Worm (Caenorhabditis elegans) whole organism, L4 larva: ENCODE data around the gene rin-1.
A peak's percentile ranks its signal among the peaks of the same experiment; 100 is the strongest.

Source experiments
- F37D6.2 ChIP-seq: sonication (generic microtip); optimal IDR thresholded peaks from 2 replicates; lab custom pipeline; 2016; ENCODE audit warnings: mild to moderate bottlenecking, missing genetic modification characterization, missing compliant biosample characterization
- R02D3.7 ChIP-seq: fragments of 150-350 bp; sonication (generic microtip); optimal IDR thresholded peaks from 3 replicates; lab custom pipeline; 2014; ENCODE audit warnings: missing biosample characterization, missing genetic modification characterization
- Y105C5A.15 ChIP-seq: fragments of 200-800 bp; sonication (Bioruptor generic); IDR thresholded peaks from 2 replicates; pipeline ENCODE4 v1.3.6; 2022; ENCODE audit warnings: missing genetic modification characterization, missing compliant biosample characterization
- Y48G9A.11 ChIP-seq: fragments of 200-800 bp; sonication (Bioruptor generic); IDR thresholded peaks from 2 replicates; pipeline ENCODE4 v1.3.6; 2022; ENCODE audit warnings: missing genetic modification reagents, missing genetic modification characterization, missing compliant biosample characterization
- ZK546.5 ChIP-seq, 2 experiments: sonication (generic microtip); optimal IDR thresholded peaks; 2 replicates each; lab custom pipeline; 2017; ENCODE audit warnings: missing biosample characterization in 2 of 2, missing genetic modification characterization in 2 of 2
- aha-1 ChIP-seq: fragments of 150-350 bp; peaks from one replicate; lab custom pipeline; 2014; ENCODE audit warnings: missing biosample characterization, missing genetic modification characterization
- aly-2 ChIP-seq: sonication (generic microtip); optimal IDR thresholded peaks from 2 replicates; lab custom pipeline; 2018; ENCODE audit warnings: missing biosample characterization, missing genetic modification characterization
- ama-1 ChIP-seq: fragments of 150-350 bp; optimal IDR thresholded peaks from 2 replicates; lab custom pipeline; 2014; ENCODE audit warnings: inconsistent platforms, mixed read lengths
- ceh-32 ChIP-seq: sonication (generic microtip); optimal IDR thresholded peaks from 2 replicates; lab custom pipeline; 2016; ENCODE audit warnings: mild to moderate bottlenecking, missing genetic modification characterization, missing compliant biosample characterization; ENCODE audit not compliant: poor library complexity
- ceh-44 ChIP-seq: fragments of 200-800 bp; sonication (Bioruptor generic); IDR thresholded peaks from 2 replicates; pipeline ENCODE4 v1.3.6; 2022; ENCODE audit warnings: missing genetic modification reagents, missing genetic modification characterization, missing compliant biosample characterization
- ceh-82 ChIP-seq: sonication (generic microtip); optimal IDR thresholded peaks from 2 replicates; lab custom pipeline; 2017; ENCODE audit warnings: missing biosample characterization, missing genetic modification characterization
- ces-1 ChIP-seq: fragments of 150-350 bp; sonication (generic microtip); optimal IDR thresholded peaks from 4 replicates; lab custom pipeline; 2014; ENCODE audit warnings: missing biosample characterization, missing genetic modification reagents, missing genetic modification characterization
- cey-2 ChIP-seq: sonication (generic microtip); optimal IDR thresholded peaks from 3 replicates; lab custom pipeline; 2017; ENCODE audit warnings: missing genetic modification characterization, mild to moderate bottlenecking, missing compliant biosample characterization, antibody characterized with exemption, borderline replicate concordance; ENCODE audit not compliant: insufficient read depth
- ctbp-1 ChIP-seq: fragments of 200-800 bp; sonication (Bioruptor generic); IDR thresholded peaks from 2 replicates; pipeline ENCODE4 v1.3.6; 2022; ENCODE audit warnings: missing genetic modification reagents, missing genetic modification characterization, missing compliant biosample characterization
- daf-19 ChIP-seq: fragments of 200-800 bp; sonication (Bioruptor generic); conservative IDR thresholded peaks from 2 replicates; pipeline ENCODE4 v1.3.6; 2022; ENCODE audit warnings: missing genetic modification characterization, missing compliant biosample characterization
- dmd-6 ChIP-seq: fragments of 200-800 bp; sonication (Bioruptor generic); IDR thresholded peaks from 2 replicates; pipeline ENCODE4 v1.3.6; 2022; ENCODE audit warnings: missing genetic modification reagents, missing genetic modification characterization, missing compliant biosample characterization
- dmd-9 ChIP-seq: fragments of 200-800 bp; sonication (Bioruptor generic); IDR thresholded peaks from 2 replicates; pipeline ENCODE4 v1.3.6; 2022; ENCODE audit warnings: missing genetic modification reagents, missing genetic modification characterization, missing compliant biosample characterization
- dpl-1 ChIP-seq: fragments of 150-350 bp; optimal IDR thresholded peaks from 2 replicates; lab custom pipeline; 2014; ENCODE audit warnings: missing biosample characterization, missing genetic modification reagents, missing genetic modification characterization
- egl-43 ChIP-seq: fragments of 200-800 bp; sonication (Bioruptor generic); IDR thresholded peaks from 2 replicates; pipeline ENCODE4 v1.3.6; 2022; ENCODE audit warnings: missing genetic modification reagents, missing genetic modification characterization, missing compliant biosample characterization
- fos-1 ChIP-seq: fragments of 150-350 bp; optimal IDR thresholded peaks from 2 replicates; lab custom pipeline; 2014; ENCODE audit warnings: missing biosample characterization, missing genetic modification characterization
- hlh-11 ChIP-seq: fragments of 200-800 bp; sonication (Bioruptor generic); optimal IDR thresholded peaks from 2 replicates; lab custom pipeline; 2018; ENCODE audit warnings: mild to moderate bottlenecking, missing genetic modification characterization, missing compliant biosample characterization
- hlh-30 ChIP-seq: sonication (generic microtip); optimal IDR thresholded peaks from 2 replicates; lab custom pipeline; 2017; ENCODE audit warnings: antibody characterized with exemption, mild to moderate bottlenecking, missing genetic modification characterization, missing compliant biosample characterization; ENCODE audit not compliant: insufficient read depth
- hmg-1.1 ChIP-seq: fragments of 200-800 bp; sonication (Bioruptor generic); IDR thresholded peaks from 2 replicates; pipeline ENCODE4 v1.3.6; 2022; ENCODE audit warnings: missing genetic modification reagents, missing genetic modification characterization, missing compliant biosample characterization
- jun-1 ChIP-seq: fragments of 150-350 bp; optimal IDR thresholded peaks from 2 replicates; lab custom pipeline; 2014; ENCODE audit warnings: missing biosample characterization, missing genetic modification reagents, missing genetic modification characterization
- lim-7 ChIP-seq: fragments of 200-800 bp; sonication (Bioruptor generic); IDR thresholded peaks from 2 replicates; pipeline ENCODE4 v1.3.6; 2022; ENCODE audit warnings: missing genetic modification characterization, missing compliant biosample characterization
- lin-39 ChIP-seq: fragments of 150-350 bp; optimal IDR thresholded peaks from 2 replicates; lab custom pipeline; 2014; ENCODE audit warnings: missing biosample characterization, missing genetic modification reagents, missing genetic modification characterization
- lir-3 ChIP-seq: sonication (generic microtip); optimal IDR thresholded peaks from 2 replicates; lab custom pipeline; 2016; ENCODE audit warnings: mild to moderate bottlenecking, missing genetic modification characterization, missing compliant biosample characterization
- lsy-2 ChIP-seq, 2 experiments: fragments of 150-350 bp in 1 of 2; sonication (generic microtip) in 1 of 2; optimal IDR thresholded peaks; 2 replicates each; lab custom pipeline; 2014 to 2017; ENCODE audit warnings: missing biosample characterization in 2 of 2, missing genetic modification characterization in 2 of 2
- madf-5 ChIP-seq, 2 experiments: fragments of 200-800 bp; sonication (Bioruptor generic); IDR thresholded peaks; 2 replicates each; pipeline ENCODE4 v1.3.6; 2022; ENCODE audit warnings: missing compliant biosample characterization in 2 of 2, missing genetic modification characterization in 2 of 2
- mdl-1 ChIP-seq, 2 experiments: fragments of 150-350 bp in 1 of 2; sonication (generic microtip) in 1 of 2; optimal IDR thresholded peaks; 2 replicates each; lab custom pipeline; 2014 to 2017; ENCODE audit warnings: missing biosample characterization in 2 of 2, missing genetic modification characterization in 2 of 2
- mdt-29 ChIP-seq: fragments of 200-800 bp; sonication (Bioruptor generic); IDR thresholded peaks from 2 replicates; pipeline ENCODE4 v1.3.6; 2022; ENCODE audit warnings: missing genetic modification reagents, missing genetic modification characterization, missing compliant biosample characterization
- mep-1 ChIP-seq: fragments of 150-350 bp; sonication (generic microtip); optimal IDR thresholded peaks from 3 replicates; lab custom pipeline; 2014; ENCODE audit warnings: missing biosample characterization, missing genetic modification characterization
- mxl-3 ChIP-seq: fragments of 200-800 bp; sonication (Bioruptor generic); optimal IDR thresholded peaks from 2 replicates; lab custom pipeline; 2018; ENCODE audit warnings: mild to moderate bottlenecking, missing genetic modification characterization, missing compliant biosample characterization
- nhr-237 ChIP-seq: sonication (generic microtip); optimal IDR thresholded peaks from 2 replicates; lab custom pipeline; 2017; ENCODE audit warnings: missing biosample characterization, missing genetic modification characterization
- nhr-28 ChIP-seq: fragments of 150-350 bp; optimal IDR thresholded peaks from 2 replicates; lab custom pipeline; 2014; ENCODE audit warnings: missing biosample characterization, missing genetic modification characterization
- nhr-41 ChIP-seq: fragments of 200-800 bp; sonication (Bioruptor generic); IDR thresholded peaks from 2 replicates; pipeline ENCODE4 v1.3.6; 2022; ENCODE audit warnings: missing genetic modification reagents, missing genetic modification characterization, missing compliant biosample characterization
- php-3 ChIP-seq: fragments of 200-800 bp; sonication (Bioruptor generic); IDR thresholded peaks from 2 replicates; pipeline ENCODE4 v1.3.6; 2022; ENCODE audit warnings: missing genetic modification reagents, missing genetic modification characterization, missing compliant biosample characterization
- rbr-2 ChIP-seq: sonication (generic microtip); optimal IDR thresholded peaks from 2 replicates; lab custom pipeline; 2016; ENCODE audit warnings: missing genotype, missing genetic modification characterization, missing compliant biosample characterization
- sdz-12 ChIP-seq: fragments of 200-800 bp; sonication (Bioruptor generic); optimal IDR thresholded peaks from 2 replicates; lab custom pipeline; 2018; ENCODE audit warnings: mild to moderate bottlenecking, missing genetic modification characterization, missing compliant biosample characterization
- set-16 ChIP-seq: fragments of 200-800 bp; sonication (Bioruptor generic); IDR thresholded peaks from 2 replicates; pipeline ENCODE4 v1.3.6; 2022; ENCODE audit warnings: missing genetic modification reagents, missing genetic modification characterization, missing compliant biosample characterization
- skn-1 ChIP-seq: fragments of 150-350 bp; optimal IDR thresholded peaks from 2 replicates; lab custom pipeline; 2014; ENCODE audit warnings: missing biosample characterization, missing genetic modification characterization
- tag-97 ChIP-seq: fragments of 200-800 bp; sonication (Bioruptor generic); IDR thresholded peaks from 2 replicates; pipeline ENCODE4 v1.3.6; 2022; ENCODE audit warnings: missing genetic modification characterization, missing compliant biosample characterization
- unc-39 ChIP-seq: sonication (generic microtip); optimal IDR thresholded peaks from 2 replicates; lab custom pipeline; 2017; ENCODE audit warnings: missing biosample characterization, missing genetic modification characterization
- zag-1 ChIP-seq: fragments of 150-350 bp; optimal IDR thresholded peaks from 2 replicates; lab custom pipeline; 2014; ENCODE audit warnings: missing biosample characterization, missing genetic modification characterization
- zfp-3 ChIP-seq: fragments of 200-800 bp; sonication (Bioruptor generic); conservative IDR thresholded peaks from 2 replicates; pipeline ENCODE4 v1.3.6; 2022; ENCODE audit warnings: missing genetic modification reagents, missing genetic modification characterization, missing compliant biosample characterization

rin-1 gene

DNA sequence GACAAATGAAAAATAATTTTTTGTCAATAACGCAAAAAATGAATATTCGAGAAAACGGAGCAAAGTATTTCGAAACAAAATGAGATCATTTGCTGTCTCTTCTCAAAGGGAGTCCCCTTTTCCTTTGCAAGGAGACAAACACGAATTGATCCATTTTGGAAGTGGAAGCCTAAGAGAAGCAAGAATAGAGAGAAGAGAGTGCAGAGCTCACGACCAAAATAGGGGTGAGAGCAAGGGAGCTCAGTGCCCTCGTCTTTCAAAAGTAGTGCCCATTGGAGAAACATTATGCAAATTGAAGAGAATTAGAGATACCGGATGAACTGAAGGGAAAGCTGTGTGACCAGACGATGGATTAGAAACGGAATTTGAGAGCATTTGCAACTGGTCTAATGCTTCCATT is 35.8 kb upstream of the rin-1 start:
- no peak for TF ChIP-seq lir-3 (tag; lab: Kevin White, UChicago)
- no peak for TF ChIP-seq nhr-237 (tag; lab: Kevin White, UChicago)
- TF ChIP-seq ctbp-1 (GFP tag; lab: Robert Waterston, UW): 0 out of 2 replicates have a peak, but pooled peaks have one; percentile 10
- no peak for TF ChIP-seq ceh-32 (tag; lab: Kevin White, UChicago)
- no peak for TF ChIP-seq hlh-11 (tag; lab: Kevin White, UChicago)
- TF ChIP-seq Y48G9A.11: no peak
- TF ChIP-seq zag-1 (tag; lab: Kevin White, UChicago): no peak
- TF ChIP-seq hlh-30 (tag; lab: Kevin White, UChicago): peak; percentile 21
- no peak for TF ChIP-seq tag-97 (GFP tag; lab: Robert Waterston, UW)
- no peak for TF ChIP-seq skn-1 (tag; lab: Kevin White, UChicago)
- TF ChIP-seq lin-39 (tag; lab: Kevin White, UChicago): no peak
- TF ChIP-seq set-16 (GFP tag; lab: Robert Waterston, UW): no peak
- peak; percentile 17 for TF ChIP-seq mep-1 (tag; lab: Kevin White, UChicago)
- TF ChIP-seq rbr-2 (tag; lab: Kevin White, UChicago): peak; percentile 9
- 0 out of 2 replicates have a peak, but pooled peaks have one; percentile 11 for TF ChIP-seq mdt-29 (GFP tag; lab: Robert Waterston, UW)
- TF ChIP-seq Y105C5A.15: no peak
- TF ChIP-seq php-3 (GFP tag; lab: Robert Waterston, UW): no peak
- no peak for TF ChIP-seq jun-1 (tag; lab: Kevin White, UChicago)
- TF ChIP-seq F37D6.2: no peak
- TF ChIP-seq mxl-3: no peak
- no peak for TF ChIP-seq ceh-82 (tag; lab: Kevin White, UChicago)
- 0 out of 2 replicates have a peak, but pooled peaks have one; percentile 28 for TF ChIP-seq daf-19 (GFP tag; lab: Robert Waterston, UW)
- peak; percentile 63 for TF ChIP-seq hmg-1.1 (GFP tag; lab: Robert Waterston, UW)
- TF ChIP-seq aly-2: no peak
- no peak for TF ChIP-seq mdl-1 (tag; optimal IDR thresholded peaks at IDR 0.05; lab: Kevin White, UChicago)
- no peak for TF ChIP-seq ama-1 (lab: Kevin White, UChicago)
- no peak for TF ChIP-seq dmd-9 (GFP tag; lab: Robert Waterston, UW)
- no peak for TF ChIP-seq dpl-1 (GFP tag; lab: Kevin White, UChicago)
- no peak for TF ChIP-seq R02D3.7 (tag; lab: Kevin White, UChicago)
- no peak for TF ChIP-seq unc-39
- no peak for TF ChIP-seq ceh-44 (GFP tag; lab: Robert Waterston, UW)
- no peak for TF ChIP-seq nhr-41
- peak; percentile 25 for TF ChIP-seq ces-1 (GFP tag; lab: Kevin White, UChicago)
- no peak for TF ChIP-seq nhr-28 (tag; lab: Kevin White, UChicago)
- peak; percentile 49 for TF ChIP-seq aha-1 (tag; lab: Kevin White, UChicago)
- no peak for TF ChIP-seq madf-5 (GFP tag; IDR thresholded peaks at IDR 0.05; lab: Robert Waterston, UW)
- no peak for TF ChIP-seq ZK546.5 (tag; optimal IDR thresholded peaks at IDR 0.05; lab: Kevin White, UChicago)
- no peak for TF ChIP-seq zfp-3 (GFP tag; lab: Robert Waterston, UW)
- TF ChIP-seq egl-43 (GFP tag; lab: Robert Waterston, UW): 0 out of 2 replicates have a peak, but pooled peaks have one; percentile 21
- no peak for TF ChIP-seq sdz-12 (GFP tag; lab: Kevin White, UChicago)
- peak; percentile 15; the same call in 1 of the 2 replicates for TF ChIP-seq dmd-6
- peak in 1 of 2 experiments; percentile 8 for TF ChIP-seq lsy-2 (tag; optimal IDR thresholded peaks at IDR 0.05; lab: Kevin White, UChicago)
- TF ChIP-seq fos-1 (tag; lab: Kevin White, UChicago): no peak
- no peak for TF ChIP-seq lim-7 (GFP tag; lab: Robert Waterston, UW)
- TF ChIP-seq cey-2 (tag; lab: Kevin White, UChicago): no peak
